Fruit fly (Drosophila melanogaster) whole organism, embryonic: ENCODE measurements around the gene al.

Experiments
- B-H1 ChIP-seq: fragments of 200-800 bp; sonication (Bioruptor generic); IDR thresholded peaks from 3 replicates; pipeline ENCODE4 v1.3.6; 2022; ENCODE audit warnings: missing biosample characterization, missing genetic modification characterization
- C15 ChIP-seq: fragments of 200-800 bp; sonication (Bioruptor generic); IDR thresholded peaks from 3 replicates; pipeline ENCODE4 v1.3.6; 2022; ENCODE audit warnings: missing biosample characterization, missing genetic modification characterization
- CG10654 ChIP-seq: fragments of 200-800 bp; sonication (Bioruptor generic); optimal IDR thresholded peaks from 2 replicates; lab custom pipeline; 2016; ENCODE audit warnings: missing biosample characterization, missing genetic modification characterization
- CG11085 ChIP-seq: fragments of 200-800 bp; sonication (Bioruptor generic); IDR thresholded peaks from 2 replicates; pipeline ENCODE4 v1.3.6; 2022; ENCODE audit warnings: missing biosample characterization, missing genetic modification characterization
- CG11247 ChIP-seq: fragments of 200-800 bp; sonication (Bioruptor generic); IDR thresholded peaks from 2 replicates; pipeline ENCODE4 v1.3.6; 2022; ENCODE audit warnings: missing biosample characterization, missing genetic modification characterization
- CG12155 ChIP-seq: fragments of 200-800 bp; sonication (Bioruptor generic); optimal IDR thresholded peaks from 3 replicates; lab custom pipeline; 2016; ENCODE audit warnings: missing biosample characterization, missing genetic modification characterization
- CG14965 ChIP-seq: fragments of 200-800 bp; sonication (Bioruptor generic); optimal IDR thresholded peaks from 2 replicates; lab custom pipeline; 2016; ENCODE audit warnings: missing biosample characterization, missing genetic modification characterization, borderline replicate concordance
- CG1529 ChIP-seq: fragments of 200-800 bp; sonication (Bioruptor generic); optimal IDR thresholded peaks from 3 replicates; lab custom pipeline; 2018; ENCODE audit warnings: missing biosample characterization, missing genetic modification characterization
- CG16815 ChIP-seq: fragments of 200-800 bp; sonication (Bioruptor generic); optimal IDR thresholded peaks from 3 replicates; lab custom pipeline; 2017; ENCODE audit warnings: missing biosample characterization, mild to moderate bottlenecking, missing genetic modification characterization
- CG2116 ChIP-seq: fragments of 200-800 bp; sonication (Bioruptor generic); optimal IDR thresholded peaks from 3 replicates; lab custom pipeline; 2018; ENCODE audit warnings: missing biosample characterization, mild to moderate bottlenecking, missing genetic modification characterization
- CG2202 ChIP-seq: fragments of 200-800 bp; sonication (Bioruptor generic); optimal IDR thresholded peaks from 2 replicates; lab custom pipeline; 2018; ENCODE audit warnings: missing biosample characterization, mild to moderate bottlenecking, missing genetic modification characterization
- CG2875 ChIP-seq: fragments of 200-800 bp; sonication (Bioruptor generic); optimal IDR thresholded peaks from 2 replicates; lab custom pipeline; 2017; ENCODE audit warnings: missing biosample characterization, mild to moderate bottlenecking, missing genetic modification characterization, missing genetic modification reagents
- CG30431 ChIP-seq: fragments of 200-800 bp; sonication (Bioruptor generic); optimal IDR thresholded peaks from 2 replicates; lab custom pipeline; 2017; ENCODE audit warnings: missing biosample characterization, missing genetic modification characterization
- CG34376 ChIP-seq: fragments of 200-800 bp; sonication (Bioruptor generic); optimal IDR thresholded peaks from 2 replicates; lab custom pipeline; 2018; ENCODE audit warnings: missing biosample characterization, mild to moderate bottlenecking, missing genetic modification characterization
- CG3838 ChIP-seq: fragments of 200-800 bp; sonication (Bioruptor generic); optimal IDR thresholded peaks from 3 replicates; lab custom pipeline; 2016; ENCODE audit warnings: missing biosample characterization, missing genetic modification characterization
- CG4854 ChIP-seq: fragments of 200-800 bp; sonication (Bioruptor generic); optimal IDR thresholded peaks from 2 replicates; lab custom pipeline; 2016; ENCODE audit warnings: missing biosample characterization, missing genetic modification characterization, inconsistent platforms
- CG6175 ChIP-seq: fragments of 200-800 bp; sonication (Bioruptor generic); IDR thresholded peaks from 3 replicates; pipeline ENCODE4 v1.3.6; 2022; ENCODE audit warnings: missing biosample characterization, missing genetic modification characterization
- CG6254 ChIP-seq: fragments of 200-800 bp; sonication (Bioruptor generic); optimal IDR thresholded peaks from 3 replicates; lab custom pipeline; 2017; ENCODE audit warnings: mild to moderate bottlenecking, missing biosample characterization, missing genetic modification reagents, missing genetic modification characterization
- CG6765 ChIP-seq: fragments of 200-800 bp; sonication (Bioruptor generic); optimal IDR thresholded peaks from 3 replicates; lab custom pipeline; 2017; ENCODE audit warnings: missing biosample characterization, mild to moderate bottlenecking, missing genetic modification characterization
- CG8359 ChIP-seq: fragments of 200-800 bp; sonication (Bioruptor generic); optimal IDR thresholded peaks from 2 replicates; lab custom pipeline; 2017; ENCODE audit warnings: missing biosample characterization, mild to moderate bottlenecking, missing genetic modification characterization, borderline replicate concordance
- Camta ChIP-seq: fragments of 200-800 bp; sonication (Bioruptor generic); optimal IDR thresholded peaks from 2 replicates; lab custom pipeline; 2016; ENCODE audit warnings: missing biosample characterization, missing genetic modification characterization
- D19A ChIP-seq: fragments of 200-800 bp; optimal IDR thresholded peaks from 3 replicates; lab custom pipeline; 2019; ENCODE audit warnings: missing biosample characterization, mild to moderate bottlenecking, missing genetic modification characterization, moderate library complexity
- Dip3 ChIP-seq: fragments of 200-800 bp; sonication (Bioruptor generic); optimal IDR thresholded peaks from 3 replicates; lab custom pipeline; 2016; ENCODE audit warnings: missing biosample characterization, missing genetic modification characterization
- HHEX ChIP-seq: fragments of 200-800 bp; sonication (Bioruptor generic); optimal IDR thresholded peaks from 3 replicates; lab custom pipeline; 2017; ENCODE audit warnings: missing biosample characterization, mild to moderate bottlenecking, missing genetic modification characterization, missing genetic modification reagents
- HLH3B ChIP-seq: fragments of 200-800 bp; sonication (Bioruptor generic); IDR thresholded peaks from 2 replicates; pipeline ENCODE4 v1.3.6; 2022; ENCODE audit warnings: missing biosample characterization, missing genetic modification characterization
- Lim3 ChIP-seq: fragments of 200-800 bp; sonication (Bioruptor generic); IDR thresholded peaks from 2 replicates; pipeline ENCODE4 v1.3.6; 2022; ENCODE audit warnings: missing biosample characterization, missing genetic modification characterization
- Lpt ChIP-seq: fragments of >200 bp; optimal IDR thresholded peaks from 2 replicates; lab custom pipeline; 2018; ENCODE audit warnings: missing biosample characterization, missing genetic modification characterization
- NC2β ChIP-seq: fragments of 200-800 bp; sonication (Bioruptor generic); optimal IDR thresholded peaks from 2 replicates; lab custom pipeline; 2016; ENCODE audit warnings: missing biosample characterization, missing genetic modification characterization
- NfI ChIP-seq: fragments of 200-800 bp; sonication (Bioruptor generic); optimal IDR thresholded peaks from 3 replicates; lab custom pipeline; 2018; ENCODE audit warnings: missing biosample characterization, mild to moderate bottlenecking, missing genetic modification characterization, moderate library complexity
- Rx ChIP-seq: fragments of 200-800 bp; sonication (Bioruptor generic); IDR thresholded peaks from 2 replicates; pipeline ENCODE4 v1.3.6; 2022; ENCODE audit warnings: missing biosample characterization, missing genetic modification characterization
- Usf ChIP-seq: fragments of 200-800 bp; sonication (Bioruptor generic); optimal IDR thresholded peaks from 2 replicates; lab custom pipeline; 2017; ENCODE audit warnings: missing genotype, missing biosample characterization, missing genetic modification characterization
- Vsx1 ChIP-seq: fragments of 200-800 bp; sonication (Bioruptor generic); optimal IDR thresholded peaks from 2 replicates; lab custom pipeline; 2017; ENCODE audit warnings: missing biosample characterization, mild to moderate bottlenecking, missing genetic modification characterization, missing genetic modification reagents
- fru ChIP-seq: fragments of >200 bp; optimal IDR thresholded peaks from 2 replicates; lab custom pipeline; 2017
- grn ChIP-seq: fragments of 200-800 bp; sonication (Bioruptor generic); optimal IDR thresholded peaks from 3 replicates; lab custom pipeline; 2017; ENCODE audit warnings: missing biosample characterization, missing genetic modification characterization
- inv ChIP-seq: fragments of 200-800 bp; sonication (Bioruptor generic); IDR thresholded peaks from 2 replicates; pipeline ENCODE4 v1.3.6; 2022; ENCODE audit warnings: missing biosample characterization, missing genetic modification characterization; ENCODE audit not compliant: partially characterized antibody
- kah ChIP-seq: fragments of 200-800 bp; sonication (Bioruptor generic); optimal IDR thresholded peaks from 2 replicates; lab custom pipeline; 2018; ENCODE audit warnings: missing biosample characterization, mild to moderate bottlenecking, missing genetic modification characterization
- onecut ChIP-seq: fragments of 200-800 bp; sonication (Bioruptor generic); IDR thresholded peaks from 2 replicates; pipeline ENCODE4 v1.3.6; 2022; ENCODE audit warnings: missing biosample characterization, missing genetic modification characterization
- pfk ChIP-seq: fragments of 200-800 bp; sonication (Bioruptor generic); optimal IDR thresholded peaks from 2 replicates; lab custom pipeline; 2018; ENCODE audit warnings: missing biosample characterization, mild to moderate bottlenecking, missing genetic modification characterization, moderate library complexity
- phol ChIP-seq: fragments of 200-800 bp; sonication (Bioruptor generic); optimal IDR thresholded peaks from 3 replicates; lab custom pipeline; 2018; ENCODE audit warnings: missing biosample characterization, mild to moderate bottlenecking, missing genetic modification characterization, moderate library complexity
- psq ChIP-seq: fragments of 200-800 bp; sonication (Bioruptor generic); optimal IDR thresholded peaks from 2 replicates; lab custom pipeline; 2017; ENCODE audit warnings: missing biosample characterization, missing genetic modification characterization
- ranshi ChIP-seq: fragments of 200-800 bp; sonication (Bioruptor generic); IDR thresholded peaks from 2 replicates; pipeline ENCODE4 v1.3.6; 2022; ENCODE audit warnings: missing biosample characterization, missing genetic modification characterization
- row ChIP-seq: fragments of 200-800 bp; sonication (Bioruptor generic); IDR thresholded peaks from 3 replicates; pipeline ENCODE4 v1.3.6; 2022; ENCODE audit warnings: missing biosample characterization, missing genetic modification characterization
- sima ChIP-seq: fragments of 200-800 bp; sonication (Bioruptor generic); optimal IDR thresholded peaks from 2 replicates; lab custom pipeline; 2016; ENCODE audit warnings: missing biosample characterization, missing genetic modification characterization
- sisA ChIP-seq: fragments of 200-800 bp; sonication (Bioruptor generic); IDR thresholded peaks from 2 replicates; pipeline ENCODE4 v1.3.6; 2022; ENCODE audit warnings: missing biosample characterization, missing genetic modification characterization
- so ChIP-seq: fragments of 200-800 bp; sonication (Bioruptor generic); IDR thresholded peaks from 3 replicates; pipeline ENCODE4 v1.3.6; 2022; ENCODE audit warnings: missing biosample characterization, missing genetic modification characterization
- sob ChIP-seq: fragments of 200-800 bp; sonication (Bioruptor generic); IDR thresholded peaks from 2 replicates; pipeline ENCODE4 v1.3.6; 2022; ENCODE audit warnings: missing biosample characterization, missing genetic modification characterization
- tll ChIP-seq, 2 experiments: fragments of 200-800 bp in 1 of 2; fragments of >200 bp in 1 of 2; sonication (Bioruptor generic) in 1 of 2; optimal IDR thresholded peaks; 2 replicates each; lab custom pipeline; 2017 to 2019; ENCODE audit warnings: missing biosample characterization in 2 of 2, missing genetic modification characterization in 2 of 2, mild to moderate bottlenecking in 1 of 2, moderate library complexity in 1 of 2
- ttk ChIP-seq: fragments of 200-800 bp; sonication (Bioruptor generic); IDR thresholded peaks from 2 replicates; pipeline ENCODE4 v2.1.2; 2022; ENCODE audit warnings: missing biosample characterization, missing genetic modification characterization
- unc-4 ChIP-seq: fragments of 200-800 bp; sonication (Bioruptor generic); IDR thresholded peaks from 2 replicates; pipeline ENCODE4 v1.3.6; 2022; ENCODE audit warnings: missing biosample characterization, missing genetic modification characterization; ENCODE audit not compliant: partially characterized antibody
- zen ChIP-seq: fragments of 200-800 bp; sonication (Bioruptor generic); optimal IDR thresholded peaks from 3 replicates; lab custom pipeline; 2018; ENCODE audit warnings: missing biosample characterization, mild to moderate bottlenecking, missing genetic modification characterization, moderate library complexity

Gene al

DNA sequence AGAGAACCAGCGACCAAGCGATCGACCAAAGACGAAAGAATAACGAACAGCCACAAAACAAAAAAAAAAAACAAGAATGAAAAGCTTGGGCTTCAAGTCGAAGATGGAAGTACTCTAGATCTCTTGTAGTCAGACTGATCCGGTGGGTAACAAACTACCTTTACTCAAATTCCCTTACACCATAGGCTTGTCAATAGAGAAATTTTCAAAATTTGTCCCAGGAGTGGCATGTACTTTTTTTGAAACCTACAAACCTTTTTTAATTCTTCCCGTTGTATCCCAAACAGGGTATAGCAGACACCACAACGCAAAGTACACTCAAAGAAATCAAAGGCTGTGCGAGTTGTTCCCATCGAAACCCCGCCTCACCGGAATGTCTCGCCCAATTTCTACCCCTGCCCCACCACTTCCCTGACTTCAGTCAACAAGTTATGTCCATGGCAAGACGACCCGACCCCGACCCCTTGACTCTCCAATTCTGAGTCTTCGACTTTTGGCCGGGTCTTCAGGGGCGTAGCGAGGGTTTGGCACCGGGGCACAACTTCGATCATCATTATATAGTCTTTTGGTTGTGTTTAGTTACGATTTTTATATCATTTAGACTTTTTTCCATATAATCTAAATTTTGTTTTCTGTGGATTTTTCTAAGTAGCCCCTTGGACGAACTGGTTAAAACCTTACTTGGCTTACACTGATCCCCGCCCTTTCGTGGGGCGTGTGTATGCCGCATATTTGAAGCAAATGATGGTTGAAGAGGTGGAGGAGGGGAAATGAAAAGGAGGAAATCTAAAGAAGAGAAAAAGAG, 52.0 kb downstream of the al start (continued):
- no peak for TF ChIP-seq CG14965 (GFP tag; lab: Kevin White, UChicago)
- peak; percentile 6 for TF ChIP-seq CG1529 (GFP tag; lab: Kevin White, UChicago)
- no peak for TF ChIP-seq Lpt (GFP tag; lab: Kevin White, UChicago)
- TF ChIP-seq so (GFP tag; lab: Robert Waterston, UW), result no peak
- peak; percentile 52 for TF ChIP-seq NC2β (GFP tag; lab: Kevin White, UChicago)
- no peak for TF ChIP-seq tll (GFP tag; optimal IDR thresholded peaks at IDR 0.05; lab: Kevin White, UChicago)
- TF ChIP-seq CG4854, result peak; percentile 12
- peak; percentile 24 for TF ChIP-seq psq (GFP tag; lab: Kevin White, UChicago)
- no peak for TF ChIP-seq inv (GFP tag; lab: Robert Waterston, UW)
- peak; percentile 39 for TF ChIP-seq Camta (GFP tag; lab: Kevin White, UChicago)
- no peak for TF ChIP-seq ttk (GFP tag; lab: Robert Waterston, UW)
- no peak for TF ChIP-seq kah (GFP tag; lab: Kevin White, UChicago)
- peak; percentile 19 for TF ChIP-seq CG10654
- TF ChIP-seq ranshi (GFP tag; lab: Robert Waterston, UW), result peak; percentile 61; the same call in 1 of the 2 replicates
- TF ChIP-seq zen, result no peak
- no peak for TF ChIP-seq CG2116 (GFP tag; lab: Kevin White, UChicago)
- peak; percentile 47 for TF ChIP-seq sisA (GFP tag; lab: Robert Waterston, UW)
- 0 out of 2 replicates have a peak, but pooled peaks have one; percentile 6 for TF ChIP-seq onecut
- TF ChIP-seq B-H1 (GFP tag; lab: Robert Waterston, UW), result no peak
- peak; percentile 23 for TF ChIP-seq CG30431
- TF ChIP-seq Vsx1 (GFP tag; lab: Kevin White, UChicago), result peak; percentile 31
- TF ChIP-seq CG34376 (GFP tag; lab: Kevin White, UChicago), result no peak
- no peak for TF ChIP-seq Rx
- peak; percentile 39 for TF ChIP-seq Usf (GFP tag; lab: Kevin White, UChicago)
- TF ChIP-seq CG6765 (GFP tag; lab: Kevin White, UChicago), result no peak
- TF ChIP-seq unc-4, result no peak
- 0 out of 2 replicates have a peak, but pooled peaks have one; percentile 24 for TF ChIP-seq CG11247 (GFP tag; lab: Robert Waterston, UW)
- peak; percentile 44 for TF ChIP-seq CG12155 (GFP tag; lab: Kevin White, UChicago)
- peak; percentile 60 for TF ChIP-seq Dip3 (GFP tag; lab: Kevin White, UChicago)
- TF ChIP-seq NfI (GFP tag; lab: Kevin White, UChicago), result peak; percentile 28
- TF ChIP-seq CG6254, result no peak
- no peak for TF ChIP-seq Lim3 (GFP tag; lab: Robert Waterston, UW)
- TF ChIP-seq phol (tag; lab: Kevin White, UChicago), result peak; percentile 48
- peak; percentile 37; the same call in 1 of the 2 replicates for TF ChIP-seq HLH3B (GFP tag; lab: Robert Waterston, UW)
- no peak for TF ChIP-seq C15 (GFP tag; lab: Robert Waterston, UW)
- no peak for TF ChIP-seq pfk (GFP tag; lab: Kevin White, UChicago)
- 0 out of 2 replicates have a peak, but pooled peaks have one; percentile 21 for TF ChIP-seq CG11085 (GFP tag; lab: Robert Waterston, UW)
- TF ChIP-seq CG16815, result peak; percentile 71
- TF ChIP-seq sima (GFP tag; lab: Kevin White, UChicago), result no peak
- TF ChIP-seq CG3838 (GFP tag; lab: Kevin White, UChicago), result no peak
- TF ChIP-seq D19A, result peak; percentile 93
- TF ChIP-seq CG2202, result peak; percentile 0
- TF ChIP-seq fru (lab: Kevin White, UChicago), result no peak
- no peak for TF ChIP-seq grn (GFP tag; lab: Kevin White, UChicago)
- TF ChIP-seq CG2875 (GFP tag; lab: Kevin White, UChicago), result peak; percentile 25
- TF ChIP-seq CG8359 (GFP tag; lab: Kevin White, UChicago), result no peak
- TF ChIP-seq row (GFP tag; lab: Robert Waterston, UW), result peak; percentile 66; the same call in 2 of the 3 replicates
- TF ChIP-seq sob (GFP tag; lab: Robert Waterston, UW), result no peak
- TF ChIP-seq HHEX (GFP tag; lab: Kevin White, UChicago), result peak; percentile 44
- TF ChIP-seq CG6175, result no peak
